Comparison of ENCODE assay signal across 6 worm cellular contexts in genomic region chrX:6456567-6456966, ce11.
TF ChIP-seq lines count a peak whose summit lies in the region.

TSS of gene pept-1 (plus strand) at chrX:6456872.

TF ChIP-seq in whole organism, L1 larva, 84 proteins besides CTCF, POLR2A, EP300 and RAD21:
- TF ChIP-seq nhr-20 (tag; optimal IDR thresholded peaks at IDR 0.05; lab: Kevin White, UChicago) = peak; percentile 21
- TF ChIP-seq nhr-76 (tag; optimal IDR thresholded peaks at IDR 0.05; lab: Kevin White, UChicago) = no peak
- TF ChIP-seq unc-98 (GFP tag; IDR thresholded peaks at IDR 0.05; lab: Robert Waterston, UW) = no peak
- peak; percentile 60 for TF ChIP-seq pqm-1 (tag; optimal IDR thresholded peaks at IDR 0.05; lab: Kevin White, UChicago)
- peak; percentile 12 for TF ChIP-seq nhr-71 (tag; optimal IDR thresholded peaks at IDR 0.05; lab: Kevin White, UChicago)
- TF ChIP-seq lin-14 (GFP tag; optimal IDR thresholded peaks at IDR 0.05; lab: Kevin White, UChicago) = peak; percentile 26
- TF ChIP-seq nhr-19 (GFP tag; conservative IDR thresholded peaks at IDR 0.05; lab: Robert Waterston, UW) = no peak
- TF ChIP-seq lin-35 (GFP tag; optimal IDR thresholded peaks at IDR 0.05; lab: Kevin White, UChicago) = peak in 1 of 2 experiments; percentile 44
- peak; percentile 96 for TF ChIP-seq elt-2 (tag; optimal IDR thresholded peaks at IDR 0.05; lab: Kevin White, UChicago)
- TF ChIP-seq ceh-88 (GFP tag; IDR thresholded peaks at IDR 0.05; lab: Robert Waterston, UW) = no peak

TF ChIP-seq in whole organism, L2 larva, 48 proteins besides CTCF, POLR2A, EP300 and RAD21 (continues in another document):
- TF ChIP-seq alr-1 (tag; optimal IDR thresholded peaks at IDR 0.05; lab: Kevin White, UChicago) (no peak), F13H6.1 (tag; optimal IDR thresholded peaks at IDR 0.05; lab: Kevin White, UChicago) (peak; percentile 63), nhr-23 (tag; optimal IDR thresholded peaks at IDR 0.05; lab: Kevin White, UChicago) (no peak), unc-39 (tag; optimal IDR thresholded peaks at IDR 0.05; lab: Kevin White, UChicago) (no peak), fos-1 (tag; optimal IDR thresholded peaks at IDR 0.05; lab: Kevin White, UChicago) (peak; percentile 92), nhr-10 (tag; optimal IDR thresholded peaks at IDR 0.05; lab: Kevin White, UChicago) (no peak), lin-13 (GFP tag; optimal IDR thresholded peaks at IDR 0.05; lab: Kevin White, UChicago) (no peak), egl-27 (tag; optimal IDR thresholded peaks at IDR 0.05; lab: Kevin White, UChicago) (peak; percentile 44), Y55F3AM.14 (GFP tag; optimal IDR thresholded peaks at IDR 0.05; lab: Kevin White, UChicago) (no peak), dmd-4 (tag; optimal IDR thresholded peaks at IDR 0.05; lab: Kevin White, UChicago) (no peak), C34F6.9 (tag; optimal IDR thresholded peaks at IDR 0.05; lab: Kevin White, UChicago) (no peak), mdl-1 (tag; optimal IDR thresholded peaks at IDR 0.05; lab: Kevin White, UChicago) (no peak), nhr-11 (tag; optimal IDR thresholded peaks at IDR 0.05; lab: Kevin White, UChicago) (no peak), snpc-4 (tag; optimal IDR thresholded peaks at IDR 0.05; lab: Kevin White, UChicago) (no peak), elt-1 (tag; optimal IDR thresholded peaks at IDR 0.05; lab: Kevin White, UChicago) (no peak), sem-4 (tag; optimal IDR thresholded peaks at IDR 0.05; lab: Kevin White, UChicago) (no peak), nhr-237 (tag; optimal IDR thresholded peaks at IDR 0.05; lab: Kevin White, UChicago) (no peak), nhr-77 (tag; optimal IDR thresholded peaks at IDR 0.05; lab: Kevin White, UChicago) (no peak)

TF ChIP-seq in whole organism, L3 larva, 47 proteins besides CTCF, POLR2A, EP300 and RAD21:
- TF ChIP-seq elt-2 (tag; optimal IDR thresholded peaks at IDR 0.05; lab: Kevin White, UChicago) (peak; percentile 98), pqm-1 (tag; optimal IDR thresholded peaks at IDR 0.05; lab: Kevin White, UChicago) (peak; percentile 94), pha-4 (tag; optimal IDR thresholded peaks at IDR 0.05; lab: Kevin White, UChicago) (peak; percentile 16), skn-1 (tag; optimal IDR thresholded peaks at IDR 0.05; lab: Kevin White, UChicago) (peak; percentile 32), aly-2 (tag; optimal IDR thresholded peaks at IDR 0.05; lab: Kevin White, UChicago) (no peak)

TF ChIP-seq in whole organism, L4 larva, 104 proteins besides CTCF, POLR2A, EP300 and RAD21 (continues in another document):
- peak; percentile 95 for TF ChIP-seq pqm-1 (tag; optimal IDR thresholded peaks at IDR 0.05; lab: Kevin White, UChicago)
- no peak for TF ChIP-seq ceh-32 (tag; optimal IDR thresholded peaks at IDR 0.05; lab: Kevin White, UChicago; ENCODE audit: poor library complexity)
- TF ChIP-seq Y48G9A.11 (GFP tag; IDR thresholded peaks at IDR 0.05; lab: Robert Waterston, UW) = no peak
- TF ChIP-seq dve-1 (tag; optimal IDR thresholded peaks at IDR 0.05; lab: Kevin White, UChicago; ENCODE audit: insufficient read depth) = peak; percentile 73
- TF ChIP-seq ceh-20 (GFP tag; IDR thresholded peaks at IDR 0.05; lab: Robert Waterston, UW) = 0 out of 2 replicates have a peak, but pooled peaks have one; percentile 13
- no peak for TF ChIP-seq mdl-1 (tag; optimal IDR thresholded peaks at IDR 0.05; lab: Kevin White, UChicago)
- TF ChIP-seq mdt-29 (GFP tag; IDR thresholded peaks at IDR 0.05; lab: Robert Waterston, UW) = no peak
- TF ChIP-seq nhr-10 (tag; optimal IDR thresholded peaks at IDR 0.05; lab: Kevin White, UChicago) = no peak
- TF ChIP-seq gei-8 (GFP tag; optimal IDR thresholded peaks at IDR 0.05; lab: Kevin White, UChicago) = peak; percentile 47
- no peak for TF ChIP-seq F10B5.3 (tag; optimal IDR thresholded peaks at IDR 0.05; lab: Kevin White, UChicago)
- no peak for TF ChIP-seq spr-3 (GFP tag; optimal IDR thresholded peaks at IDR 0.05; lab: Kevin White, UChicago)
- TF ChIP-seq mes-2 (tag; optimal IDR thresholded peaks at IDR 0.05; lab: Kevin White, UChicago; ENCODE audit: poor library complexity, severe bottlenecking) = no peak
- TF ChIP-seq nhr-11 (tag; optimal IDR thresholded peaks at IDR 0.05; lab: Kevin White, UChicago) = no peak
- TF ChIP-seq R02D3.7 (tag; optimal IDR thresholded peaks at IDR 0.05; lab: Kevin White, UChicago) = no peak
- no peak for TF ChIP-seq zag-1 (tag; optimal IDR thresholded peaks at IDR 0.05; lab: Kevin White, UChicago)
- TF ChIP-seq cey-2 (tag; optimal IDR thresholded peaks at IDR 0.05; lab: Kevin White, UChicago; ENCODE audit: borderline replicate concordance, insufficient read depth) = no peak
- no peak for TF ChIP-seq ceh-28 (tag; optimal IDR thresholded peaks at IDR 0.05; lab: Kevin White, UChicago)
- no peak for TF ChIP-seq mxl-2 (GFP tag; conservative IDR thresholded peaks at IDR 0.05; lab: Robert Waterston, UW)
- TF ChIP-seq zfp-3 (GFP tag; conservative IDR thresholded peaks at IDR 0.05; lab: Robert Waterston, UW) = no peak
- TF ChIP-seq hif-1 (tag; optimal IDR thresholded peaks at IDR 0.05; lab: Kevin White, UChicago) = no peak
- TF ChIP-seq vab-7 (GFP tag; IDR thresholded peaks at IDR 0.05; lab: Robert Waterston, UW) = no peak

TF ChIP-seq in whole organism, late embryonic, 69 proteins besides CTCF, POLR2A, EP300 and RAD21:
- TF ChIP-seq gmeb-2 (tag; optimal IDR thresholded peaks at IDR 0.05; lab: Kevin White, UChicago) (no peak), elt-2 (tag; optimal IDR thresholded peaks at IDR 0.05; lab: Kevin White, UChicago) (peak; percentile 19)

TF ChIP-seq in whole organism, young adult, 124 proteins besides CTCF, POLR2A, EP300 and RAD21 (continues in another document):
- TF ChIP-seq gei-17 (GFP tag; optimal IDR thresholded peaks at IDR 0.05; lab: Kevin White, UChicago) (no peak), cebp-2 (GFP tag; IDR thresholded peaks at IDR 0.05; lab: Robert Waterston, UW) (no peak), athp-1 (tag; optimal IDR thresholded peaks at IDR 0.05; lab: Kevin White, UChicago) (no peak), K12H6.12 (tag; optimal IDR thresholded peaks at IDR 0.05; lab: Kevin White, UChicago) (no peak), rec-8 (tag; optimal IDR thresholded peaks at IDR 0.05; lab: Kevin White, UChicago) (no peak), pha-4 (tag; optimal IDR thresholded peaks at IDR 0.05; lab: Kevin White, UChicago) (no peak), Y79H2A.3 (GFP tag; conservative IDR thresholded peaks at IDR 0.05; lab: Robert Waterston, UW) (no peak), hsf-1 (GFP tag; IDR thresholded peaks at IDR 0.05; lab: Robert Waterston, UW) (no peak), ztf-6 (GFP tag; IDR thresholded peaks at IDR 0.05; lab: Robert Waterston, UW) (no peak), nhr-80 (tag; optimal IDR thresholded peaks at IDR 0.05; lab: Kevin White, UChicago) (peak; percentile 99), Y67H2A.10 (GFP tag; conservative IDR thresholded peaks at IDR 0.05; lab: Robert Waterston, UW) (no peak), dox-1 (GFP tag; IDR thresholded peaks at IDR 0.05; lab: Robert Waterston, UW) (peak; percentile 74), mel-28 (tag; optimal IDR thresholded peaks at IDR 0.05; lab: Kevin White, UChicago; ENCODE audit: borderline replicate concordance) (no peak), fkh-3 (tag; optimal IDR thresholded peaks at IDR 0.05; lab: Kevin White, UChicago) (no peak), madf-10 (tag; optimal IDR thresholded peaks at IDR 0.05; lab: Kevin White, UChicago) (no peak), lin-54 (GFP tag; optimal IDR thresholded peaks at IDR 0.05; lab: Kevin White, UChicago) (no peak), let-607 (tag; optimal IDR thresholded peaks at IDR 0.05; lab: Kevin White, UChicago) (peak; percentile 12 to 13), Y56A3A.18 (GFP tag; IDR thresholded peaks at IDR 0.05; lab: Robert Waterston, UW) (peak; percentile 70; the same call in 1 of the 2 replicates), let-526 (GFP tag; IDR thresholded peaks at IDR 0.05; lab: Robert Waterston, UW) (no peak), F55B11.4 (tag; optimal IDR thresholded peaks at IDR 0.05; lab: Kevin White, UChicago; ENCODE audit: borderline replicate concordance, insufficient read depth) (no peak), repo-1 (tag; optimal IDR thresholded peaks at IDR 0.05; lab: Kevin White, UChicago) (no peak), F22D6.2 (tag; optimal IDR thresholded peaks at IDR 0.05; lab: Kevin White, UChicago) (no peak), tbp1 (GFP tag; optimal IDR thresholded peaks at IDR 0.05; lab: Kevin White, UChicago) (peak; percentile 25), F23B12.7 (tag; optimal IDR thresholded peaks at IDR 0.05; lab: Kevin White, UChicago; ENCODE audit: insufficient read depth) (no peak), ztf-22 (GFP tag; optimal IDR thresholded peaks at IDR 0.05; lab: Kevin White, UChicago) (peak; percentile 60), snpc-1.1 (tag; optimal IDR thresholded peaks at IDR 0.05; lab: Kevin White, UChicago; ENCODE audit: insufficient read depth) (no peak), nhr-90 (tag; optimal IDR thresholded peaks at IDR 0.05; lab: Kevin White, UChicago) (no peak), B0261.1 (tag; optimal IDR thresholded peaks at IDR 0.05; lab: Kevin White, UChicago) (no peak), tbx-9 (tag; optimal IDR thresholded peaks at IDR 0.05; lab: Kevin White, UChicago; ENCODE audit: borderline replicate concordance) (no peak), xnd-1 (tag; optimal IDR thresholded peaks at IDR 0.05; lab: Kevin White, UChicago) (no peak), nhr-179 (tag; optimal IDR thresholded peaks at IDR 0.05; lab: Kevin White, UChicago) (no peak), lag-1 (GFP tag; IDR thresholded peaks at IDR 0.05; lab: Robert Waterston, UW) (no peak), efl-1 (GFP tag; optimal IDR thresholded peaks at IDR 0.05; lab: Kevin White, UChicago) (no peak), F52B5.7 (tag; optimal IDR thresholded peaks at IDR 0.05; lab: Kevin White, UChicago) (no peak), attf-3 (GFP tag; conservative IDR thresholded peaks at IDR 0.05; lab: Robert Waterston, UW) (no peak), ZK185.1 (tag; optimal IDR thresholded peaks at IDR 0.05; lab: Kevin White, UChicago; ENCODE audit: poor library complexity, severe bottlenecking) (no peak), zim-3 (tag; optimal IDR thresholded peaks at IDR 0.05; lab: Kevin White, UChicago) (no peak), snpc-1.3 (tag; optimal IDR thresholded peaks at IDR 0.05; lab: Kevin White, UChicago; ENCODE audit: insufficient read depth) (no peak), hmg-1.2 (GFP tag; IDR thresholded peaks at IDR 0.05; lab: Robert Waterston, UW) (no peak), pbrm-1 (GFP tag; IDR thresholded peaks at IDR 0.05; lab: Robert Waterston, UW) (no peak), ets-4 (GFP tag; optimal IDR thresholded peaks at IDR 0.05; lab: Kevin White, UChicago) (peak; percentile 87), ceh-58 (GFP tag; IDR thresholded peaks at IDR 0.05; lab: Robert Waterston, UW) (no peak), F33H1.4 (GFP tag; IDR thresholded peaks at IDR 0.05; lab: Robert Waterston, UW) (no peak), attf-5 (GFP tag; optimal IDR thresholded peaks at IDR 0.05; lab: Kevin White, UChicago) (no peak)
